Fruit fly (Drosophila melanogaster) whole organism, embryonic: ENCODE data around the gene DppIII.
A peak's percentile ranks its signal among the peaks of the same experiment; 100 is the strongest.

Experiments
- ATbp ChIP-seq: fragments of 200-800 bp; sonication (Bioruptor generic); optimal IDR thresholded peaks from 2 replicates; lab custom pipeline; 2017; ENCODE audit warnings: missing biosample characterization, mild to moderate bottlenecking, missing genetic modification characterization, missing genetic modification reagents
- Abd-B ChIP-seq: fragments of 200-800 bp; sonication (Bioruptor generic); optimal IDR thresholded peaks from 2 replicates; lab custom pipeline; 2018; ENCODE audit warnings: missing biosample characterization, mild to moderate bottlenecking, missing genetic modification characterization, moderate library complexity
- Aef1 ChIP-seq: fragments of 200-800 bp; sonication (Bioruptor generic); IDR thresholded peaks from 3 replicates; pipeline ENCODE4 v1.3.6; 2022; ENCODE audit warnings: missing biosample characterization, missing genetic modification characterization
- CG11085 ChIP-seq: fragments of 200-800 bp; sonication (Bioruptor generic); IDR thresholded peaks from 2 replicates; pipeline ENCODE4 v1.3.6; 2022; ENCODE audit warnings: missing biosample characterization, missing genetic modification characterization
- CG12299 ChIP-seq: fragments of 200-800 bp; sonication (Bioruptor generic); optimal IDR thresholded peaks from 2 replicates; lab custom pipeline; 2018; ENCODE audit warnings: missing biosample characterization, mild to moderate bottlenecking, missing genetic modification characterization
- CG12942 ChIP-seq: fragments of 200-800 bp; sonication (Bioruptor generic); optimal IDR thresholded peaks from 3 replicates; lab custom pipeline; 2016; ENCODE audit warnings: missing biosample characterization, missing genetic modification characterization
- CG13424 ChIP-seq: fragments of 200-800 bp; sonication (Bioruptor generic); optimal IDR thresholded peaks from 2 replicates; lab custom pipeline; 2019; ENCODE audit warnings: missing biosample characterization, mild to moderate bottlenecking, missing genetic modification characterization, moderate library complexity
- CG14667 ChIP-seq: fragments of 200-800 bp; sonication (Bioruptor generic); IDR thresholded peaks from 2 replicates; pipeline ENCODE4 v1.3.6; 2022; ENCODE audit warnings: missing biosample characterization, missing genetic modification characterization
- CG15479 ChIP-seq: fragments of 200-800 bp; sonication (Bioruptor generic); optimal IDR thresholded peaks from 3 replicates; lab custom pipeline; 2019; ENCODE audit warnings: missing biosample characterization, mild to moderate bottlenecking, missing genetic modification characterization, moderate library complexity
- CG18599 ChIP-seq: fragments of 200-800 bp; sonication (Bioruptor generic); optimal IDR thresholded peaks from 3 replicates; lab custom pipeline; 2017; ENCODE audit warnings: missing biosample characterization, missing genetic modification characterization, mild to moderate bottlenecking, moderate library complexity, missing genetic modification reagents
- CG2116 ChIP-seq: fragments of 200-800 bp; sonication (Bioruptor generic); optimal IDR thresholded peaks from 3 replicates; lab custom pipeline; 2018; ENCODE audit warnings: missing biosample characterization, mild to moderate bottlenecking, missing genetic modification characterization
- CG2875 ChIP-seq: fragments of 200-800 bp; sonication (Bioruptor generic); optimal IDR thresholded peaks from 2 replicates; lab custom pipeline; 2017; ENCODE audit warnings: missing biosample characterization, mild to moderate bottlenecking, missing genetic modification characterization, missing genetic modification reagents
- CG3726 ChIP-seq: fragments of 200-800 bp; sonication (Bioruptor generic); IDR thresholded peaks from 3 replicates; pipeline ENCODE4, ENCODE4 v1.3.6; 2022; ENCODE audit warnings: missing biosample characterization, missing genetic modification characterization
- CG4328 ChIP-seq: fragments of 200-800 bp; sonication (Bioruptor generic); optimal IDR thresholded peaks from 3 replicates; lab custom pipeline; 2017; ENCODE audit warnings: missing biosample characterization, missing genetic modification reagents, missing genetic modification characterization
- CG4424 ChIP-seq: fragments of 200-800 bp; sonication (Bioruptor generic); optimal IDR thresholded peaks from 3 replicates; lab custom pipeline; 2016; ENCODE audit warnings: missing biosample characterization, missing genetic modification characterization
- CG5245 ChIP-seq: fragments of 200-800 bp; sonication (Bioruptor generic); optimal IDR thresholded peaks from 3 replicates; lab custom pipeline; 2016; ENCODE audit warnings: missing biosample characterization, missing genetic modification characterization
- CG8290 ChIP-seq, 3 experiments: fragments of 200-800 bp; sonication (Bioruptor generic); optimal IDR thresholded peaks; 2 replicates each; lab custom pipeline; 2016 to 2019; ENCODE audit warnings: missing biosample characterization in 3 of 3, missing genetic modification characterization in 3 of 3, mild to moderate bottlenecking in 2 of 3, moderate library complexity in 1 of 3
- CG8478 ChIP-seq: fragments of >200 bp; optimal IDR thresholded peaks from 2 replicates; lab custom pipeline; 2018
- CG9437 ChIP-seq: fragments of 200-800 bp; sonication (Bioruptor generic); optimal IDR thresholded peaks from 2 replicates; lab custom pipeline; 2018; ENCODE audit warnings: missing biosample characterization, mild to moderate bottlenecking, missing genetic modification characterization
- CG9797 ChIP-seq: fragments of 200-800 bp; sonication (Bioruptor generic); optimal IDR thresholded peaks from 3 replicates; lab custom pipeline; 2018; ENCODE audit warnings: missing biosample characterization, mild to moderate bottlenecking, missing genetic modification characterization
- CG9876 ChIP-seq: fragments of 200-800 bp; sonication (Bioruptor generic); optimal IDR thresholded peaks from 2 replicates; lab custom pipeline; 2016; ENCODE audit warnings: missing biosample characterization, missing genetic modification characterization
- D19A ChIP-seq: fragments of 200-800 bp; optimal IDR thresholded peaks from 3 replicates; lab custom pipeline; 2019; ENCODE audit warnings: missing biosample characterization, mild to moderate bottlenecking, missing genetic modification characterization, moderate library complexity
- Dbx ChIP-seq: fragments of 200-800 bp; sonication (Bioruptor generic); IDR thresholded peaks from 3 replicates; pipeline ENCODE4 v1.3.6; 2022; ENCODE audit warnings: missing biosample characterization, missing genetic modification characterization
- Deaf1 ChIP-seq: fragments of 200-800 bp; optimal IDR thresholded peaks from 3 replicates; lab custom pipeline; 2019; ENCODE audit warnings: missing biosample characterization, mild to moderate bottlenecking, missing genetic modification characterization, moderate library complexity
- Dll ChIP-seq: fragments of 200-800 bp; sonication (Bioruptor generic); IDR thresholded peaks from 4 replicates; pipeline ENCODE4 v1.3.6; 2022; ENCODE audit warnings: missing biosample characterization, missing genetic modification characterization; ENCODE audit not compliant: partially characterized antibody
- H15 ChIP-seq: fragments of 200-800 bp; sonication (Bioruptor generic); IDR thresholded peaks from 3 replicates; pipeline ENCODE4 v1.3.6; 2022; ENCODE audit warnings: missing biosample characterization, missing genetic modification characterization
- HLHmδ ChIP-seq: fragments of 200-800 bp; sonication (Bioruptor generic); optimal IDR thresholded peaks from 2 replicates; lab custom pipeline; 2018; ENCODE audit warnings: missing biosample characterization, mild to moderate bottlenecking, missing genetic modification characterization, moderate library complexity
- Max ChIP-seq: fragments of 200-800 bp; sonication (Bioruptor generic); optimal IDR thresholded peaks from 2 replicates; lab custom pipeline; 2016; ENCODE audit warnings: missing biosample characterization, mild to moderate bottlenecking, missing genetic modification characterization
- Mes4 ChIP-seq: fragments of 200-800 bp; sonication (Bioruptor generic); optimal IDR thresholded peaks from 2 replicates; lab custom pipeline; 2016; ENCODE audit warnings: missing biosample characterization, missing genetic modification characterization
- Mrtf ChIP-seq: fragments of 200-800 bp; sonication (Bioruptor generic); IDR thresholded peaks from 3 replicates; pipeline ENCODE4 v1.3.6; 2022; ENCODE audit warnings: missing biosample characterization, missing genetic modification characterization
- Sry-β ChIP-seq: fragments of 200-800 bp; sonication (Bioruptor generic); optimal IDR thresholded peaks from 2 replicates; lab custom pipeline; 2018; ENCODE audit warnings: missing biosample characterization, mild to moderate bottlenecking, missing genetic modification characterization, moderate library complexity
- az2 ChIP-seq: fragments of 200-800 bp; sonication (Bioruptor generic); optimal IDR thresholded peaks from 3 replicates; lab custom pipeline; 2016; ENCODE audit warnings: missing biosample characterization, missing genetic modification characterization
- eve ChIP-seq, 2 experiments: fragments of >200 bp; optimal IDR thresholded peaks; 2 replicates each; lab custom pipeline; 2017; ENCODE audit warnings: missing biosample characterization in 2 of 2, missing genetic modification characterization in 2 of 2
- fd102C ChIP-seq: fragments of 200-800 bp; sonication (Bioruptor generic); optimal IDR thresholded peaks from 2 replicates; lab custom pipeline; 2018; ENCODE audit warnings: missing biosample characterization, mild to moderate bottlenecking, missing genetic modification characterization, moderate library complexity
- ftz-f1 ChIP-seq: fragments of 200-800 bp; sonication (Bioruptor generic); optimal IDR thresholded peaks from 2 replicates; lab custom pipeline; 2016; ENCODE audit warnings: missing biosample characterization, missing genetic modification characterization
- gsb-n ChIP-seq: fragments of 200-800 bp; sonication (Bioruptor generic); optimal IDR thresholded peaks from 3 replicates; lab custom pipeline; 2018; ENCODE audit warnings: missing biosample characterization, mild to moderate bottlenecking, missing genetic modification characterization
- hth ChIP-seq: fragments of >200 bp; optimal IDR thresholded peaks from 2 replicates; lab custom pipeline; 2017; ENCODE audit warnings: inconsistent platforms
- ken ChIP-seq: fragments of 200-800 bp; sonication (Bioruptor generic); IDR thresholded peaks from 3 replicates; pipeline ENCODE4 v1.3.6; 2022; ENCODE audit warnings: missing biosample characterization, missing genetic modification characterization
- knrl ChIP-seq: fragments of 200-800 bp; sonication (Bioruptor generic); IDR thresholded peaks from 3 replicates; pipeline ENCODE4 v1.3.6; 2022; ENCODE audit warnings: missing biosample characterization, missing genetic modification characterization; ENCODE audit not compliant: partially characterized antibody
- lola ChIP-seq, 3 experiments: fragments of >200 bp in 2 of 3; fragments of 200-800 bp in 1 of 3; sonication (Bioruptor generic) in 1 of 3; optimal IDR thresholded peaks; 2 replicates each; lab custom pipeline; 2017 to 2019; ENCODE audit warnings: missing biosample characterization in 3 of 3, missing genetic modification characterization in 3 of 3, mild to moderate bottlenecking in 1 of 3, moderate library complexity in 1 of 3
- p53 ChIP-seq: fragments of 200-800 bp; sonication (Bioruptor generic); optimal IDR thresholded peaks from 2 replicates; lab custom pipeline; 2016; ENCODE audit warnings: missing biosample characterization, missing genetic modification characterization
- phol ChIP-seq: fragments of 200-800 bp; sonication (Bioruptor generic); optimal IDR thresholded peaks from 3 replicates; lab custom pipeline; 2018; ENCODE audit warnings: missing biosample characterization, mild to moderate bottlenecking, missing genetic modification characterization, moderate library complexity
- pnt ChIP-seq: fragments of 200-800 bp; sonication (Bioruptor generic); optimal IDR thresholded peaks from 3 replicates; lab custom pipeline; 2016; ENCODE audit warnings: missing biosample characterization, missing genetic modification characterization
- schlank ChIP-seq: fragments of 200-800 bp; sonication (Bioruptor generic); optimal IDR thresholded peaks from 2 replicates; lab custom pipeline; 2018; ENCODE audit warnings: missing biosample characterization, mild to moderate bottlenecking, missing genetic modification characterization
- sisA ChIP-seq: fragments of 200-800 bp; sonication (Bioruptor generic); IDR thresholded peaks from 2 replicates; pipeline ENCODE4 v1.3.6; 2022; ENCODE audit warnings: missing biosample characterization, missing genetic modification characterization
- stwl ChIP-seq: fragments of 200-800 bp; sonication (Bioruptor generic); optimal IDR thresholded peaks from 3 replicates; lab custom pipeline; 2018; ENCODE audit warnings: missing biosample characterization, mild to moderate bottlenecking, missing genetic modification characterization, moderate library complexity
- tgo ChIP-seq: fragments of 200-800 bp; sonication (Bioruptor generic); IDR thresholded peaks from 3 replicates; pipeline ENCODE4 v1.3.6; 2022; ENCODE audit warnings: missing biosample characterization, missing genetic modification characterization
- ttk ChIP-seq: fragments of 200-800 bp; sonication (Bioruptor generic); IDR thresholded peaks from 2 replicates; pipeline ENCODE4 v2.1.2; 2022; ENCODE audit warnings: missing biosample characterization, missing genetic modification characterization
- vnd ChIP-seq: fragments of 200-800 bp; sonication (Bioruptor generic); IDR thresholded peaks from 3 replicates; pipeline ENCODE4 v1.3.6; 2022; ENCODE audit warnings: missing biosample characterization, missing genetic modification characterization; ENCODE audit not compliant: partially characterized antibody
- wdn ChIP-seq: fragments of 200-800 bp; sonication (Bioruptor generic); IDR thresholded peaks from 2 replicates; pipeline ENCODE4 v1.3.6; 2022; ENCODE audit warnings: missing biosample characterization, missing genetic modification characterization
- zfh1 ChIP-seq: fragments of 200-800 bp; sonication (Bioruptor generic); IDR thresholded peaks from 3 replicates; pipeline ENCODE4 v1.3.6; 2022; ENCODE audit warnings: missing biosample characterization, missing genetic modification characterization

DppIII gene

DNA sequence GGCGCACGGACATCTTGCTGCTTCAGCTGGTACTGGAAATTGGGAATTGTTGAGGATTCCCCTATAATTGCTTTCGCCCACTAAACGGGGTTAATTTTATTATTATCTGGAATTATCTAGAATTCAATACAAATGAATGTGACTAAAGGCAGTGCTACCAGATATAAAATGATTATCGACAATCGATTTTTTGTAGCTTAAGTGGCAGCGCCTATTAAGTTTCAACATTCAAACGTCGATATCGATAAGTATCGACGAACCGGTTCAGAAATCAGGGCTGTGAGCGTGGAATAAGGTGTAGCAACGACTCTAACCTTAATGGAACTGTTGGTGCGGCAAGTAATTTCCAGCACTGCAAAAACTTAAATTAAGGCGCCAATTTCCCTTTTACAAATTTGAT, 39.1 kb upstream of the DppIII start, which contains the start of gene Sgt1 (continued):
- TF ChIP-seq lola (GFP tag; optimal IDR thresholded peaks at IDR 0.05; lab: Kevin White, UChicago) (no peak), Max (peak; percentile 34), knrl (peak; percentile 74), CG12942 (GFP tag; lab: Kevin White, UChicago) (peak; percentile 18), ATbp (no peak), CG13424 (tag; lab: Kevin White, UChicago) (peak; percentile 4), Deaf1 (tag; lab: Kevin White, UChicago) (no peak), zfh1 (GFP tag; lab: Robert Waterston, UW) (peak; percentile 44; the same call in 1 of the 3 replicates), az2 (GFP tag; lab: Kevin White, UChicago) (no peak), CG9437 (no peak), CG11085 (GFP tag; lab: Robert Waterston, UW) (no peak), CG5245 (GFP tag; lab: Kevin White, UChicago) (peak; percentile 44), ftz-f1 (GFP tag; lab: Kevin White, UChicago) (no peak), sisA (GFP tag; lab: Robert Waterston, UW) (no peak), tgo (no peak), pnt (GFP tag; lab: Kevin White, UChicago) (no peak), hth (no peak), CG15479 (GFP tag; lab: Kevin White, UChicago) (no peak), CG9876 (no peak), CG4328 (GFP tag; lab: Kevin White, UChicago) (peak; percentile 38), Mes4 (peak; percentile 5), schlank (tag; lab: Kevin White, UChicago) (no peak), Aef1 (GFP tag; lab: Robert Waterston, UW) (0 out of 3 replicates have a peak, but pooled peaks have one; percentile 25), ken (GFP tag; lab: Robert Waterston, UW) (0 out of 3 replicates have a peak, but pooled peaks have one; percentile 54), D19A (no peak), stwl (tag; lab: Kevin White, UChicago) (peak; percentile 96), CG14667 (GFP tag; lab: Robert Waterston, UW) (no peak), CG4424 (no peak), CG12299 (tag; lab: Kevin White, UChicago) (no peak), CG8478 (lab: Kevin White, UChicago) (no peak), HLHmδ (GFP tag; lab: Kevin White, UChicago) (no peak), vnd (GFP tag; lab: Robert Waterston, UW) (peak; percentile 72), CG18599 (GFP tag; lab: Kevin White, UChicago) (no peak), Dll (GFP tag; lab: Robert Waterston, UW) (peak; percentile 85), Abd-B (GFP tag; lab: Kevin White, UChicago) (no peak), CG2875 (no peak), H15 (GFP tag; lab: Robert Waterston, UW) (no peak), CG2116 (GFP tag; lab: Kevin White, UChicago) (peak; percentile 84), phol (peak; percentile 69), CG8290 (GFP tag; optimal IDR thresholded peaks at IDR 0.05; lab: Kevin White, UChicago) (peak; percentile 30), CG8290 (tag; optimal IDR thresholded peaks at IDR 0.05; lab: Kevin White, UChicago) (no peak), ttk (no peak), Sry-β (GFP tag; lab: Kevin White, UChicago) (no peak), fd102C (GFP tag; lab: Kevin White, UChicago) (no peak), gsb-n (tag; lab: Kevin White, UChicago) (no peak), Mrtf (no peak), CG3726 (GFP tag; lab: Robert Waterston, UW) (no peak), CG9797 (GFP tag; lab: Kevin White, UChicago) (peak; percentile 57), wdn (GFP tag; lab: Robert Waterston, UW) (no peak), eve (GFP tag; optimal IDR thresholded peaks at IDR 0.05; lab: Kevin White, UChicago) (no peak), p53 (GFP tag; lab: Kevin White, UChicago) (peak; percentile 22), Dbx (GFP tag; lab: Robert Waterston, UW) (0 out of 3 replicates have a peak, but pooled peaks have one; percentile 29)
